Fruit fly (Drosophila melanogaster): ENCODE measurements around the gene CG7992.

CG7992 gene

DNA sequence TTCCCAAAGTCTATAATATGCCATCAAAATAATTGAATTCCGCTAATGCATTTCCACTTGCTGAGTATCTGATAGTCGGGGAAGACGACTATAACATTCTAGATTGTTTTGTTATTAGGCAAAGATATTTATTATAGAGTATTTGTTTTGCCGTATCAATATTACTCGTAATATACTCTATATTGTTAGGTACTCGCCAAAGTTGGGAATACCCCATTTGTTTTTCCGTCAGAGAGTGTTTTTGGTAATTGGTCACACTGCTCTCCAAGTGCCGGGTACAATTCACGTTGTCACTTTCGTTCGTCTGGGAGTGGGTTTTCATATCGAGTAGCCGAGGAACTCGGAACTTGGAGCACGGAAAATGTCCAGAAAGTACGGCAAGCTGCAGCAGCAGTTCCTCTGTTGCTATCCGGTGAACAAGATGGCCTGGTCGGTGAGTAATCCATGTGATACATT, 3.6 kb downstream of the CG7992 start, which contains the start of gene CG7889 (continued):
- TF ChIP-seq CG18476 (GFP tag; optimal IDR thresholded peaks at IDR 0.05) (peak; percentile 21), ERR (GFP tag; optimal IDR thresholded peaks at IDR 0.05) (no peak), scrt (GFP tag; optimal IDR thresholded peaks at IDR 0.05) (peak; percentile 43), ash1 (GFP tag; optimal IDR thresholded peaks at IDR 0.05) (no peak), pfk (GFP tag; optimal IDR thresholded peaks at IDR 0.05) (no peak), Taf1 (GFP tag; IDR thresholded peaks at IDR 0.05) (peak; percentile 18; the same call in 1 of the 2 replicates), sug (tag; optimal IDR thresholded peaks at IDR 0.05) (no peak), CG30020 (tag; optimal IDR thresholded peaks at IDR 0.05) (peak; percentile 39), psq (GFP tag; optimal IDR thresholded peaks at IDR 0.05) (no peak), Lpt (GFP tag; optimal IDR thresholded peaks at IDR 0.05) (no peak), CG17612 (GFP tag; IDR thresholded peaks at IDR 0.05) (no peak), CG33213 (GFP tag; optimal IDR thresholded peaks at IDR 0.05) (no peak), zfh1 (GFP tag; IDR thresholded peaks at IDR 0.05) (no peak), run (tag; optimal IDR thresholded peaks at IDR 0.05) (no peak), Abd-B (GFP tag; optimal IDR thresholded peaks at IDR 0.05) (peak; percentile 2), ham (GFP tag; IDR thresholded peaks at IDR 0.05) (no peak), CG10366 (GFP tag; IDR thresholded peaks at IDR 0.05) (peak; percentile 15; the same call in 1 of the 2 replicates), Antp (GFP tag; optimal IDR thresholded peaks at IDR 0.05) (no peak), Sry-β (GFP tag; optimal IDR thresholded peaks at IDR 0.05) (no peak), CG15514 (GFP tag; optimal IDR thresholded peaks at IDR 0.05) (peak; percentile 15), MESR4 (GFP tag; optimal IDR thresholded peaks at IDR 0.05) (peak; percentile 61), Lhr (GFP tag; optimal IDR thresholded peaks at IDR 0.05) (no peak), CG11723 (GFP tag; optimal IDR thresholded peaks at IDR 0.05) (no peak), CG17829 (tag; optimal IDR thresholded peaks at IDR 0.05) (peak; percentile 37), CG11504 (tag; optimal IDR thresholded peaks at IDR 0.05) (peak; percentile 50), nom (GFP tag; optimal IDR thresholded peaks at IDR 0.05) (no peak), NC2α (GFP tag; optimal IDR thresholded peaks at IDR 0.05) (no peak), CG12155 (GFP tag; optimal IDR thresholded peaks at IDR 0.05) (peak; percentile 47), Sox100B (GFP tag; optimal IDR thresholded peaks at IDR 0.05) (peak; percentile 34), grau (tag; optimal IDR thresholded peaks at IDR 0.05) (peak; percentile 18), CG11695 (GFP tag; IDR thresholded peaks at IDR 0.05) (0 out of 3 replicates have a peak, but pooled peaks have one; percentile 29), zen (tag; optimal IDR thresholded peaks at IDR 0.05) (peak; percentile 13), slbo (GFP tag; IDR thresholded peaks at IDR 0.05) (peak; percentile 53; the same call in 1 of the 2 replicates), CG14014 (GFP tag; IDR thresholded peaks at IDR 0.05) (peak; percentile 26; the same call in 1 of the 2 replicates), CG11398 (GFP tag; optimal IDR thresholded peaks at IDR 0.05) (no peak), CG6689 (GFP tag; IDR thresholded peaks at IDR 0.05) (no peak), Fer1 (GFP tag; optimal IDR thresholded peaks at IDR 0.05) (peak; percentile 25), CG1603 (tag; optimal IDR thresholded peaks at IDR 0.05) (peak; percentile 64), Camta (GFP tag; optimal IDR thresholded peaks at IDR 0.05) (peak; percentile 31), sob (GFP tag; IDR thresholded peaks at IDR 0.05) (peak; percentile 34; the same call in 1 of the 2 replicates), CG2712 (tag; optimal IDR thresholded peaks at IDR 0.05) (peak; percentile 59), ci (GFP tag; IDR thresholded peaks at IDR 0.05) (peak; percentile 46; the same call in 1 of the 3 replicates), CG18262 (tag; optimal IDR thresholded peaks at IDR 0.05) (peak; percentile 53), CG10209 (GFP tag; optimal IDR thresholded peaks at IDR 0.05) (peak; percentile 23), kni (GFP tag; optimal IDR thresholded peaks at IDR 0.05) (no peak), ato (GFP tag; IDR thresholded peaks at IDR 0.05; ENCODE audit: partially characterized antibody) (no peak), phol (tag; optimal IDR thresholded peaks at IDR 0.05) (peak; percentile 40), CG8290 (GFP tag; optimal IDR thresholded peaks at IDR 0.05) (peak; percentile 36), CG8290 (tag; optimal IDR thresholded peaks at IDR 0.05) (peak in 1 of 2 experiments; percentile 76), gfzf (GFP tag; optimal IDR thresholded peaks at IDR 0.05) (peak; percentile 64), Side (GFP tag; optimal IDR thresholded peaks at IDR 0.05) (peak; percentile 15)
